Worm (Caenorhabditis elegans): ENCODE measurements around the gene K10D2.8.

The K10D2.8 gene

ce11 chrIII:5227831-5228467 lies 39.4 kb downstream of the K10D2.8 start, which contains the start of the genes C34E10.12, C34E10.10 and atp-2 (continued):
- peak; percentile 12 for TF ChIP-seq ztf-18 (tag; optimal IDR thresholded peaks at IDR 0.05)
- TF ChIP-seq egl-18 (GFP tag; IDR thresholded peaks at IDR 0.05), result no peak
- no peak for TF ChIP-seq die-1 (tag; optimal IDR thresholded peaks at IDR 0.05)
- TF ChIP-seq F23B12.7 (tag; optimal IDR thresholded peaks at IDR 0.05; ENCODE audit: insufficient read depth), result peak; percentile 87
- TF ChIP-seq lin-54 (GFP tag; optimal IDR thresholded peaks at IDR 0.05), result peak; percentile 71
- no peak for TF ChIP-seq cebp-2 (GFP tag; IDR thresholded peaks at IDR 0.05)
- TF ChIP-seq F57A8.1 (GFP tag; optimal IDR thresholded peaks at IDR 0.05), result no peak
- TF ChIP-seq athp-1 (tag; optimal IDR thresholded peaks at IDR 0.05), result no peak
- TF ChIP-seq pha-4 (tag; optimal IDR thresholded peaks at IDR 0.05), result peak; percentile 11
- TF ChIP-seq attf-5 (GFP tag; optimal IDR thresholded peaks at IDR 0.05), result peak; percentile 82
- TF ChIP-seq dox-1 (GFP tag; IDR thresholded peaks at IDR 0.05), result peak; percentile 56
- no peak for TF ChIP-seq ccch-3 (GFP tag; optimal IDR thresholded peaks at IDR 0.05)
- no peak for TF ChIP-seq ets-4 (GFP tag; optimal IDR thresholded peaks at IDR 0.05)
- peak; percentile 23 for TF ChIP-seq unc-130 (GFP tag; optimal IDR thresholded peaks at IDR 0.05)
- peak; percentile 61 for TF ChIP-seq tbp1 (GFP tag; optimal IDR thresholded peaks at IDR 0.05)
- TF ChIP-seq hrde-1 (tag; optimal IDR thresholded peaks at IDR 0.05; ENCODE audit: borderline replicate concordance), result no peak
- 0 out of 2 replicates have a peak, but pooled peaks have one; percentile 39 for TF ChIP-seq Y67H2A.10 (GFP tag; conservative IDR thresholded peaks at IDR 0.05)
- TF ChIP-seq ceh-58 (GFP tag; IDR thresholded peaks at IDR 0.05), result no peak
- no peak for TF ChIP-seq repo-1 (tag; optimal IDR thresholded peaks at IDR 0.05)
- no peak for TF ChIP-seq hlh-26 (GFP tag; conservative IDR thresholded peaks at IDR 0.05)
- TF ChIP-seq lin-35 (GFP tag; optimal IDR thresholded peaks at IDR 0.05), result peak in 1 of 3 experiments; percentile 76
- no peak for TF ChIP-seq cebp-1 (GFP tag; IDR thresholded peaks at IDR 0.05)
- peak; percentile 59 for TF ChIP-seq cebp-1 (tag; optimal IDR thresholded peaks at IDR 0.05)
- TF ChIP-seq mes-4 (tag; optimal IDR thresholded peaks at IDR 0.05), result no peak
- TF ChIP-seq C06A6.2 (GFP tag; conservative IDR thresholded peaks at IDR 0.05), result peak; percentile 46; the same call in 1 of the 2 replicates
- TF ChIP-seq tlf-1 (GFP tag; optimal IDR thresholded peaks at IDR 0.05), result peak; percentile 13
- TF ChIP-seq madf-3 (GFP tag; IDR thresholded peaks at IDR 0.05), result no peak
- TF ChIP-seq B0336.3 (GFP tag; IDR thresholded peaks at IDR 0.05), result no peak
- TF ChIP-seq lsl-1 (GFP tag; optimal IDR thresholded peaks at IDR 0.05), result peak; percentile 47
- no peak for TF ChIP-seq C17E4.6 (GFP tag; IDR thresholded peaks at IDR 0.05)
- TF ChIP-seq ztf-28 (GFP tag; IDR thresholded peaks at IDR 0.05), result no peak
- no peak for TF ChIP-seq aptf-3 (GFP tag; IDR thresholded peaks at IDR 0.05)
- TF ChIP-seq ceh-79 (tag; optimal IDR thresholded peaks at IDR 0.05), result no peak
- no peak for TF ChIP-seq T07F8.4 (tag; optimal IDR thresholded peaks at IDR 0.05)
- peak; percentile 50 for TF ChIP-seq egrh-3 (GFP tag; IDR thresholded peaks at IDR 0.05)
- peak; percentile 96 for TF ChIP-seq F33H1.4 (GFP tag; IDR thresholded peaks at IDR 0.05)
- peak; percentile 38 for TF ChIP-seq nhr-80 (tag; optimal IDR thresholded peaks at IDR 0.05)
- TF ChIP-seq him-1 (tag; optimal IDR thresholded peaks at IDR 0.05), result no peak
- TF ChIP-seq lin-40 (tag; optimal IDR thresholded peaks at IDR 0.05), result peak; percentile 64
- no peak for TF ChIP-seq nhr-27 (tag; optimal IDR thresholded peaks at IDR 0.05)
- no peak for TF ChIP-seq F10E7.11 (tag; optimal IDR thresholded peaks at IDR 0.05)
- TF ChIP-seq akir-1 (GFP tag; optimal IDR thresholded peaks at IDR 0.05), result no peak
- TF ChIP-seq nfyb-1 (GFP tag; IDR thresholded peaks at IDR 0.05), result peak; percentile 73; the same call in 1 of the 2 replicates
- peak; percentile 57; the same call in 1 of the 2 replicates for TF ChIP-seq ceh-100 (GFP tag; IDR thresholded peaks at IDR 0.05)
- no peak for TF ChIP-seq B0261.1 (tag; optimal IDR thresholded peaks at IDR 0.05)
- TF ChIP-seq madf-10 (tag; optimal IDR thresholded peaks at IDR 0.05), result peak; percentile 54
- TF ChIP-seq unc-62 (GFP tag; optimal IDR thresholded peaks at IDR 0.05), result no peak
- TF ChIP-seq rcor-1 (GFP tag; IDR thresholded peaks at IDR 0.05), result peak; percentile 39; the same call in 1 of the 2 replicates
